Worm (Caenorhabditis elegans) whole organism, L4/young adult: Measurements from ENCODE around the gene egl-13.

ENCODE experiments used
- W03F9.2 ChIP-seq: fragments of 150-350 bp; optimal IDR thresholded peaks from 2 replicates; lab custom pipeline; 2014; ENCODE audit warnings: missing biosample characterization, missing genetic modification characterization
- dao-5 ChIP-seq: sonication (generic microtip); optimal IDR thresholded peaks from 2 replicates; lab custom pipeline; 2016; ENCODE audit warnings: missing genotype, missing genetic modification characterization, moderate library complexity, missing compliant biosample characterization
- him-1 ChIP-seq: sonication (generic microtip); optimal IDR thresholded peaks from 2 replicates; lab custom pipeline; 2016; ENCODE audit warnings: missing genotype, missing genetic modification reagents, missing genetic modification characterization, missing compliant biosample characterization

The egl-13 gene

DNA sequence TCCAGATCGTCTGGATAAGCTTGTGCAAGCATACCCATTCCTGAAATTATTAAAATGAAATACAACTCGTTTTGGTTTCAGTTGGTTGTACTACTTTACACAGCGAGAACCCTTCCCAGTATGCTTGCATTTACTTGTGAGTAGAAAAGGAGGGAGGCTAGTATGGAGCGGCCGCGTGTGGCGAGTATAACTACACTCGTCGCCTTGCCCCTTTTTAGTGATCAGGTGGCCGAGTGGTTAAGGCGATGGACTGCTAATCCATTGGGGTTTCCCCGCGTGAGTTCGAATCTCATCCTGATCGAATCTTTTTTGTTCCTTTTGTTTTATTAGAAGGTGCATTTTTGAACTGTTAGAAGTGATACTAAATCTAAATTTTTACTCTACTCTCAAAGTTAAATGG lies 44.2 kb downstream of the egl-13 start:
- TF ChIP-seq dao-5 (tag; lab: Kevin White, UChicago) (peak; percentile 58), him-1 (tag; lab: Kevin White, UChicago) (no peak), W03F9.2 (tag; lab: Kevin White, UChicago) (no peak)

DNA sequence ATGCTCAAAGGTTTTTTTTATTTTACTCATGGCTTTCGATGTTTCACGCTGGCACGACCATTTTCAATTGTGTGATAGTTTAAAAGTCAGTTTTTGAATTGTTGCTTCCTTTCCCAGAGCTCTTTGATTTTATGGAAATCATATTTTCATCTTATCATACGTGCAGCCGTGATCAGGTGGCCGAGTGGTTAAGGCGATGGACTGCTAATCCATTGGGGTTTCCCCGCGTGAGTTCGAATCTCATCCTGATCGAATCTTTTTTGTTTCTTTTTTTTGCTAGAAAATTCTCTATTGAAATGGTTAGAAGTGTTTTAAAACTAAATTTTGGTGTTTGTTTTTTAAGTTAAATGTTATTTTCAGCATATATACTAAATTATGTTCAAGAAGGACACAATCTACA lies 45.6 kb downstream of the egl-13 start:
- no peak for TF ChIP-seq W03F9.2 (tag; lab: Kevin White, UChicago)
- no peak for TF ChIP-seq him-1 (tag; lab: Kevin White, UChicago)
- TF ChIP-seq dao-5 (tag; lab: Kevin White, UChicago), result no peak

DNA sequence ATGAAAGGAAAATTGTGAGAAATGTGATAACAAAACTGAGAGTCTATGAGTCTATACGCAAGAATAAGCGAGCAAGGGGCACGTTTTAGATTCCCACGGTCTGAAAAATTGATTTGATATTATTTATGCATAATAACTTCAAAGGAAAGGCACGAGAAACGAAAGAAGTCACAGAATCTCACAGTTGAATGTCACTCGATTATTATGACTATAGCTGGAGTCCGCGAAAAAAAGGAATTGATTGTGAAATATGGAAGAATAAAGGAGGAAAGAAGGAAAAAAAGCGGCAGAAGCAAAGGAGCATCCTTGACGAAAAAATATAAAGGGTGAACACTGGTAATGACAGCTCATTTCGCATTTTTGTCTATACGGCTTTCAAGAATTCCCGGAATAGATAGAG lies 47.0 kb downstream of the egl-13 start, which contains the start of gene cat-1:
Gene cat-1, minus strand, starts transcription at position 101 of the 400 bp plus-strand sequence.
- TF ChIP-seq W03F9.2 (tag; lab: Kevin White, UChicago) (no peak), him-1 (tag; lab: Kevin White, UChicago) (no peak), dao-5 (tag; lab: Kevin White, UChicago) (no peak)

DNA sequence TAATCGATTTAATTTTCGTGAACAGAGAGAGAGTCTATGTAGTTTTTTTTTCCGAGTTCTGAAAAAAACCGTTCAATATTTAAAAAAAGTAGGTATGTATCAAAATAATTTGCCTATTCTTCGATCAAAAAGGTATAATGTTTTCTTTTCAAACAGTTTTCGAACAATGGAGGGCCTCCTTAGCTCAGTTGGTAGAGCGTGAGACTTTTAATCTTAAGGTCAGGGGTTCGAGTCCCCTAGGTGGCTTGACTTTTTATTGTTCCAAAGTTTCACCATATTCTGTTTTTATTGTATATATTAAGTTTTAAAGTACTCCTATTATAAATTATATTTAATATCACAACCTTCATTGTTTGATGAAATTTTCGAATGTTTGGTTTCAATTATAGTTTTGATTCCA lies 49.8 kb downstream of the egl-13 start:
- peak; percentile 35 for TF ChIP-seq W03F9.2 (tag; lab: Kevin White, UChicago)
- TF ChIP-seq dao-5 (tag; lab: Kevin White, UChicago), result no peak

DNA sequence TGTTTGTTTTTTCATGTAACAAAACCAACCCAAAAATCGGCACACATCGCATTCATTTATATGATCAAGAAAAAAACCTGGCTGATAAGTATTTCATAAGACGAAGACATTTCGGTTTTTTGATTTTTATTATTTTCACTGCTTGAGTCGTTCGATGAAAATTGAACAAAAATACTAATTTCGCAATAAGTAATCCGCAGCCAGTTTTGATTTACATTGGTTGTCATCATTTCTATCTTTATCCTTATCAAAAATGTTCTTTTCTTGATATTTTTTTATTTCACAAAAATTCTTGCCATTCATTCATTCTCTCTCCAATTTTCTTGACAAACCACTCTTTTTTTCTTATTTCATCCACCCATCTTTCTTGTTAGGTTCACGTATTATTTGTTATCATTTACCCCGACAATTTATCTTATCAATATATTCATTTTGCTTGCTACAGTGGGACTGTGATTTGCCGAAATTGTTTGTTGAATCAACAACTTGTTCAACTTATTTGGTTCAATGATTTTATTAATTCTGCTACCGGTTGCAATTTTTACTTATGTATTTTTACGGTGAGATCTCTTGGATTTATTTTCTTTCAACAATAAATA lies 50.5 kb downstream of the egl-13 start, which contains the start of gene cyp-43A1:
Gene cyp-43A1, plus strand, starts transcription at position 446 of the 599 bp plus-strand sequence.
- no peak for TF ChIP-seq him-1 (tag; lab: Kevin White, UChicago)
- no peak for TF ChIP-seq W03F9.2 (tag; lab: Kevin White, UChicago)
- no peak for TF ChIP-seq dao-5 (tag; lab: Kevin White, UChicago)

DNA sequence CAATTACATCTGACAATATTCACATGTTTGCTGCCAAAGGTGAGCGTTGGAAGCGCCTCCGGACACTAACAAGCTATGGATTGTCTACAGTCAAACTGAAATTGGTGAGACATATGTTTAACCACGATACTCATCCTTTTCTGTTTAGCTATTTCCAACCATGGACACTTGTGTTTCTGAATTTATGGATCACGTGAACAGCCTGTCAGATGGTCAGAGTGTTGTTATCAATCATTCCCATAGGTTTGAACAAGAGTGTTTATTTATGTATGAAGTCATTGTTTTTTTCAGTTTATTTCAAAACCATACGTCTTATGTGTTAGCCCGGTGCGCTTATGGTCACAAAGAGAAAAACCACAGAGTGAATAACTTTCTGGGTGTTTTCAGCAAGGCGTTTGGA lies 51.7 kb downstream of the egl-13 start:
- TF ChIP-seq W03F9.2 (tag; lab: Kevin White, UChicago), result no peak
- TF ChIP-seq him-1 (tag; lab: Kevin White, UChicago), result no peak
- TF ChIP-seq dao-5 (tag; lab: Kevin White, UChicago), result no peak

DNA sequence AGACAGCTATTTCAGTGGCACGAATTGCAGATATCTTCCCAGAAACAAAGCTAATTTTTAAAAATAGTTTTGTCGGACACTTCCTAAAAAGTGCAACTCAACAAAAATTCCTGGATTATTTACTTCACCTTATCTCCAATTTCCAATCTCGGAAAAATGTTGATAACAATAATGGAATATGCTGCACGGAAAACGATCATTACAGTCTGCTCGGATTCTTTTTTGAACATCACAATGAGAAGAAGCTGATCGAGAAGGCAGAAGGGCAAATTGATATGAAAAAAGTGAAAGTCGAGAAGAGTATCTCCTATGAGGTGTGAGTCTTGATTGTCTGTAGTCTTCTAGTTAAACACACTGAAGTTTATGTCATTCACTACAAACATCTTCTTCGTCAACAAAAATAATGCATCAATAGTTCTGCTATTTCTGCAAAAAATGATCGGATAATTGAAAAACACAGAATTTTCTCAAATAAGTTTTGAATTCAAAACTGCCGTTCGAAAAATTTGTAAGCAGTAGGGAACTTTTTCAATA lies 52.3 kb downstream of the egl-13 start:
- no peak for TF ChIP-seq him-1 (tag; lab: Kevin White, UChicago)
- no peak for TF ChIP-seq W03F9.2 (tag; lab: Kevin White, UChicago)
- no peak for TF ChIP-seq dao-5 (tag; lab: Kevin White, UChicago)

DNA sequence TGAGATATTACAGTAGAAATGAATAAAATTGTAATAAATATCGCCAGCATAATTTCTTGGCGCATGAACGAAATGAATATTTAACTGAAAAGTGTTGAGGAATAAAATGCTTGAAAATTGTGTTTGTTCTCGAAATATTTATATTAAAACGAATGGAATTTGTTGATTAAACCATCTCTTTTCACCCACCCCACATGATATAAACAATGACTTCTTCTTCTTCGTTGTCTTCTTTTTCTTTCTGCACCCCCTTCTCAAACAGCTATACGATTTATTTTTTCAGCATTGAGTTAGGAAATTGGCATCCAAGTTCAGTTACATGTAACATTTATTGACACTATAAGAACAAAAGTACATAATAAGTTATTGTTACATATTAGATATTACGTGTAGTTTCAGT lies 56.5 kb downstream of the egl-13 start, which contains the start of gene C41G11.1:
Gene C41G11.1, minus strand, starts transcription at position 101 of the 400 bp plus-strand sequence.
- TF ChIP-seq W03F9.2 (tag; lab: Kevin White, UChicago), result no peak

DNA sequence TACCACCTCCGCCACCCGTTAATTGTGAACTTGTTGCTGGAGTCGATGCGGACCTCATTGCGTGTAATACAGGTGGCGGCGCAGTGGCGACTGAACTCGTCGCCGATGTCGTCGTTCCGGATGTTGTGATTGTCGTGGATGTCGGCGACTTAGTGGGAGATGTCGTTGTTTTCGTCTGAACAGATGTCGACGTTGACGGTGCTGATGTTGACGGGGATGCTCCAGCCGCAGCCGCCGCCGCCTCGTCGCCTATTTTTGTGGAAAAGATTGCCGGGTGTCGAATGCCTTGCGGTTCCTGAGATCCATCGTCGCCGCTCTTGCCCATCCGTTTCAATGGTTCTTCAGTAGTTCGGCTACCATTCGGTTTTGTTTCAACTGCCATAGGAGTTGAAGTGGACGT lies 57.3 kb downstream of the egl-13 start:
- no peak for TF ChIP-seq W03F9.2 (tag; lab: Kevin White, UChicago)
- no peak for TF ChIP-seq dao-5 (tag; lab: Kevin White, UChicago)
- no peak for TF ChIP-seq him-1 (tag; lab: Kevin White, UChicago)
